Fruit fly (Drosophila melanogaster) whole organism, wandering third instar larva: ENCODE results near the gene CG5516.

Source experiments
- Abd-B ChIP-seq: fragments of >200 bp; optimal IDR thresholded peaks from 2 replicates; lab custom pipeline; 2017; ENCODE audit warnings: missing biosample characterization, missing genetic modification characterization
- Hnf4 ChIP-seq: fragments of 200-800 bp; sonication (Bioruptor generic); optimal IDR thresholded peaks from 2 replicates; lab custom pipeline; 2016; ENCODE audit warnings: missing biosample characterization, mild to moderate bottlenecking, missing genetic modification characterization
- Rel ChIP-seq, 2 experiments: fragments of 200-800 bp; sonication (Bioruptor generic) in 1 of 2; optimal IDR thresholded peaks; 2 replicates in 1 of 2; 3 replicates in 1 of 2; lab custom pipeline; 2016 to 2019; ENCODE audit warnings: mild to moderate bottlenecking in 2 of 2, missing biosample characterization in 2 of 2, missing genetic modification characterization in 2 of 2, moderate library complexity in 1 of 2
- pan ChIP-seq: fragments of >200 bp; optimal IDR thresholded peaks from 2 replicates; lab custom pipeline; 2017
- psq ChIP-seq: fragments of 200-800 bp; sonication (Bioruptor generic); optimal IDR thresholded peaks from 3 replicates; lab custom pipeline; 2017; ENCODE audit warnings: missing biosample characterization, mild to moderate bottlenecking, missing genetic modification characterization, moderate library complexity

DNA sequence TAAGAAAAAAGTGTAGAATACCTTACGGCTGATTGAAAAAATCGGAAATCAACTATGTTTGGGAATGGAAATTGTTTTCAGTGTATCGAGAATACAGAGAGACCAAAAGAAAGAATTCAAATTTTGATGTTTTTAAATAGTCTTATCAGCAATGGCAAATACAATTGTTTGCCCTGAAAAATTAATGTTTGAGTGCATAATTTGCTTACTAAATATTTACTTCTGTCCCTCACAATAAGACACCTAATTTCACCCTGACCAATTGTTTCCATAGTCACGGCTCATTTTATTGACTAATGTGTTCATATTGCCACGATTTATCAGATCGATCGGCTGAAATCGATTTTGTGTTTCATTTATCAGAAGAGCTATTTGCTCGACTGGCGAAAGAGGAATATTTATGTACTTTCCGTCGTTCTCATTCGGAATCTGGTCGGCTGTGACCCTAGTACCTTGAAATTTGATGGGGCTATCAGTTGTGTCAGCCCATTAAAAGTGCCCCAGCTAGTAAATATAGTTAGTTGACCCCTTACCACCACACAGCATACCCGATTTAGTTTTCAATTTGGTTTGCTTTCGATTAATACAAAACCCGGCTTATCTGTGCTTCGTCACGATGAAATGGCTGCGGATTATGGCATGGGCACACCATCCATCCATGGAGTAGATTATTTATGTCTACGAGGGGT, 20.0 kb downstream of the CG5516 start:
- TF ChIP-seq psq (GFP tag; lab: Kevin White, UChicago) (no peak), Abd-B (GFP tag; lab: Kevin White, UChicago) (no peak), Hnf4 (GFP tag; lab: Kevin White, UChicago) (no peak), pan (lab: Kevin White, UChicago) (no peak), Rel (GFP tag; optimal IDR thresholded peaks at IDR 0.05; lab: Kevin White, UChicago) (no peak), Rel (tag; optimal IDR thresholded peaks at IDR 0.05; lab: Kevin White, UChicago) (no peak)
